Fruit fly (Drosophila melanogaster): ENCODE data around the gene CG12237.
A peak's percentile ranks its signal among the peaks of the same experiment; 100 is the strongest.

CG12237 gene

dm6 chrX:19679207-19679606, 36.5 kb upstream of the CG12237 start:
- TF ChIP-seq CG13204 (GFP tag; optimal IDR thresholded peaks at IDR 0.05) = no peak
- no peak for TF ChIP-seq CG9948 (tag; optimal IDR thresholded peaks at IDR 0.05)
- TF ChIP-seq CG8159 (tag; optimal IDR thresholded peaks at IDR 0.05) = no peak
- no peak for TF ChIP-seq CG8301 (tag; optimal IDR thresholded peaks at IDR 0.05)
- no peak for TF ChIP-seq CG4496 (GFP tag; IDR thresholded peaks at IDR 0.05)
- no peak for TF ChIP-seq CG12605 (GFP tag; IDR thresholded peaks at IDR 0.05)
- TF ChIP-seq CG14655 (GFP tag; optimal IDR thresholded peaks at IDR 0.05) = no peak
- TF ChIP-seq fd96Ca (GFP tag; IDR thresholded peaks at IDR 0.05) = no peak
- no peak for TF ChIP-seq D1 (tag; optimal IDR thresholded peaks at IDR 0.05)
- no peak for TF ChIP-seq CG17806 (tag; optimal IDR thresholded peaks at IDR 0.05)
- TF ChIP-seq Pif1A (GFP tag; optimal IDR thresholded peaks at IDR 0.05) = no peak
- no peak for TF ChIP-seq gl (tag; optimal IDR thresholded peaks at IDR 0.05)
- TF ChIP-seq rn (GFP tag; IDR thresholded peaks at IDR 0.05) = no peak
- no peak for TF ChIP-seq Pif1B (GFP tag; optimal IDR thresholded peaks at IDR 0.05)
- TF ChIP-seq Ets98B (GFP tag; IDR thresholded peaks at IDR 0.05) = no peak

- no peak for TF ChIP-seq CG8159 (tag; optimal IDR thresholded peaks at IDR 0.05)
- no peak for TF ChIP-seq CG15710 (tag; optimal IDR thresholded peaks at IDR 0.05)
- TF ChIP-seq fd96Ca (GFP tag; IDR thresholded peaks at IDR 0.05) = no peak
- no peak for TF ChIP-seq Pif1B (GFP tag; optimal IDR thresholded peaks at IDR 0.05)
- TF ChIP-seq D1 (tag; optimal IDR thresholded peaks at IDR 0.05) = no peak
- no peak for TF ChIP-seq Ets98B (GFP tag; IDR thresholded peaks at IDR 0.05)
- TF ChIP-seq CG10348 (GFP tag; IDR thresholded peaks at IDR 0.05) = no peak
- no peak for TF ChIP-seq Snoo (tag; optimal IDR thresholded peaks at IDR 0.05)
- no peak for TF ChIP-seq CG13204 (GFP tag; optimal IDR thresholded peaks at IDR 0.05)
- no peak for TF ChIP-seq CG4496 (GFP tag; IDR thresholded peaks at IDR 0.05)
- TF ChIP-seq rn (GFP tag; IDR thresholded peaks at IDR 0.05) = no peak
- no peak for TF ChIP-seq EcR (GFP tag; optimal IDR thresholded peaks at IDR 0.05)
- no peak for TF ChIP-seq CG34367 (tag; optimal IDR thresholded peaks at IDR 0.05)
- TF ChIP-seq CG17806 (tag; optimal IDR thresholded peaks at IDR 0.05) = no peak
- TF ChIP-seq CG14655 (GFP tag; optimal IDR thresholded peaks at IDR 0.05) = no peak
- no peak for TF ChIP-seq CG8301 (tag; optimal IDR thresholded peaks at IDR 0.05)
- no peak for TF ChIP-seq gl (tag; optimal IDR thresholded peaks at IDR 0.05)
Measured at dm6 chrX:19675662-19676061, 33.0 kb upstream of the CG12237 start, which contains the start of gene et. TSS of gene et (minus strand) at chrX:19675891.

- peak; percentile 98 for TF ChIP-seq fd96Ca (GFP tag; IDR thresholded peaks at IDR 0.05)
- TF ChIP-seq CG17806 (tag; optimal IDR thresholded peaks at IDR 0.05) = peak; percentile 97
- peak; percentile 87 for TF ChIP-seq CG10348 (GFP tag; IDR thresholded peaks at IDR 0.05)
- peak; percentile 94 for TF ChIP-seq CG32121 (GFP tag; IDR thresholded peaks at IDR 0.05)
- TF ChIP-seq Snoo (tag; optimal IDR thresholded peaks at IDR 0.05) = peak; percentile 99
- TF ChIP-seq CG15710 (tag; optimal IDR thresholded peaks at IDR 0.05) = peak; percentile 98
- TF ChIP-seq CG8159 (tag; optimal IDR thresholded peaks at IDR 0.05) = peak; percentile 95
- TF ChIP-seq CG9948 (tag; optimal IDR thresholded peaks at IDR 0.05) = peak; percentile 96
- TF ChIP-seq CG13204 (GFP tag; optimal IDR thresholded peaks at IDR 0.05) = peak; percentile 96
- no peak for TF ChIP-seq D1 (tag; optimal IDR thresholded peaks at IDR 0.05)
- peak; percentile 98 for TF ChIP-seq Pif1A (GFP tag; optimal IDR thresholded peaks at IDR 0.05)
- peak; percentile 97 for TF ChIP-seq Ets98B (GFP tag; IDR thresholded peaks at IDR 0.05)
- peak; percentile 92 for TF ChIP-seq rn (GFP tag; IDR thresholded peaks at IDR 0.05)
- TF ChIP-seq gl (tag; optimal IDR thresholded peaks at IDR 0.05) = peak; percentile 96
- peak; percentile 97 for TF ChIP-seq CG4496 (GFP tag; IDR thresholded peaks at IDR 0.05)
- peak; percentile 96 for TF ChIP-seq CG12605 (GFP tag; IDR thresholded peaks at IDR 0.05)
- peak; percentile 99 for TF ChIP-seq Pif1B (GFP tag; optimal IDR thresholded peaks at IDR 0.05)
- TF ChIP-seq EcR (GFP tag; optimal IDR thresholded peaks at IDR 0.05) = peak; percentile 75
- TF ChIP-seq CG34367 (tag; optimal IDR thresholded peaks at IDR 0.05) = peak; percentile 98
- peak; percentile 95 for TF ChIP-seq CG14655 (GFP tag; optimal IDR thresholded peaks at IDR 0.05)
- peak; percentile 93 for TF ChIP-seq CG8301 (tag; optimal IDR thresholded peaks at IDR 0.05)
Measured at dm6 chrX:19668405-19668804, 25.7 kb upstream of the CG12237 start.

dm6 chrX:19667444-19668104, 24.9 kb upstream of the CG12237 start:
- TF ChIP-seq Snoo (tag; optimal IDR thresholded peaks at IDR 0.05) = no peak
- TF ChIP-seq CG9948 (tag; optimal IDR thresholded peaks at IDR 0.05) = no peak
- no peak for TF ChIP-seq CG17806 (tag; optimal IDR thresholded peaks at IDR 0.05)
- TF ChIP-seq CG32121 (GFP tag; IDR thresholded peaks at IDR 0.05) = no peak
- no peak for TF ChIP-seq CG10348 (GFP tag; IDR thresholded peaks at IDR 0.05)

dm6 chrX:19666991-19667409, 24.3 kb upstream of the CG12237 start, which contains the start of gene Zw:
TSS of gene Zw (plus strand) at chrX:19667252.
- TF ChIP-seq Pif1B (GFP tag; optimal IDR thresholded peaks at IDR 0.05) = peak; percentile 14
- peak; percentile 26 for TF ChIP-seq CG9948 (tag; optimal IDR thresholded peaks at IDR 0.05)
- peak; percentile 36 for TF ChIP-seq CG8301 (tag; optimal IDR thresholded peaks at IDR 0.05)
- TF ChIP-seq CG17806 (tag; optimal IDR thresholded peaks at IDR 0.05) = peak; percentile 38
- peak; percentile 52 for TF ChIP-seq CG14655 (GFP tag; optimal IDR thresholded peaks at IDR 0.05)
- TF ChIP-seq Snoo (tag; optimal IDR thresholded peaks at IDR 0.05) = peak; percentile 40
- no peak for TF ChIP-seq D1 (tag; optimal IDR thresholded peaks at IDR 0.05)
- peak; percentile 36 for TF ChIP-seq CG15710 (tag; optimal IDR thresholded peaks at IDR 0.05)
- no peak for TF ChIP-seq CG10348 (GFP tag; IDR thresholded peaks at IDR 0.05)
- TF ChIP-seq CG32121 (GFP tag; IDR thresholded peaks at IDR 0.05) = peak; percentile 25; the same call in 1 of the 2 replicates
- 0 out of 2 replicates have a peak, but pooled peaks have one; percentile 34 for TF ChIP-seq rn (GFP tag; IDR thresholded peaks at IDR 0.05)
- no peak for TF ChIP-seq CG12605 (GFP tag; IDR thresholded peaks at IDR 0.05)
- peak; percentile 45 for TF ChIP-seq CG8159 (tag; optimal IDR thresholded peaks at IDR 0.05)
- peak; percentile 72 for TF ChIP-seq Ets98B (GFP tag; IDR thresholded peaks at IDR 0.05)
- TF ChIP-seq fd96Ca (GFP tag; IDR thresholded peaks at IDR 0.05) = peak; percentile 74
- no peak for TF ChIP-seq gl (tag; optimal IDR thresholded peaks at IDR 0.05)
- peak; percentile 95 for TF ChIP-seq CG13204 (GFP tag; optimal IDR thresholded peaks at IDR 0.05)
- peak; percentile 28 for TF ChIP-seq EcR (GFP tag; optimal IDR thresholded peaks at IDR 0.05)
- peak; percentile 29 for TF ChIP-seq CG34367 (tag; optimal IDR thresholded peaks at IDR 0.05)
- peak; percentile 75 for TF ChIP-seq CG4496 (GFP tag; IDR thresholded peaks at IDR 0.05)
- peak; percentile 67 for TF ChIP-seq Pif1A (GFP tag; optimal IDR thresholded peaks at IDR 0.05)
